Worm (Caenorhabditis elegans) whole organism, L4 larva: Measurements from ENCODE around the gene K02D10.2.
A peak's percentile ranks its signal among the peaks of the same experiment; 100 is the strongest.

ENCODE experiments used
- D1046.2 ChIP-seq: fragments of 200-800 bp; sonication (Bioruptor generic); IDR thresholded peaks from 2 replicates; pipeline ENCODE4 v1.3.6; 2022; ENCODE audit warnings: missing genetic modification characterization, missing compliant biosample characterization
- F26F4.8 ChIP-seq: fragments of 200-800 bp; sonication (Bioruptor generic); conservative IDR thresholded peaks from 2 replicates; pipeline ENCODE4 v1.3.6; 2022; ENCODE audit warnings: missing genetic modification characterization, missing compliant biosample characterization
- F37D6.2 ChIP-seq: sonication (generic microtip); optimal IDR thresholded peaks from 2 replicates; lab custom pipeline; 2016; ENCODE audit warnings: mild to moderate bottlenecking, missing genetic modification characterization, missing compliant biosample characterization
- F49E8.2 ChIP-seq: sonication (generic microtip); optimal IDR thresholded peaks from 2 replicates; lab custom pipeline; 2016; ENCODE audit warnings: missing compliant biosample characterization, mild to moderate bottlenecking, missing genetic modification characterization, borderline replicate concordance
- R02D3.7 ChIP-seq: fragments of 150-350 bp; sonication (generic microtip); optimal IDR thresholded peaks from 3 replicates; lab custom pipeline; 2014; ENCODE audit warnings: missing biosample characterization, missing genetic modification characterization
- T20F7.1 ChIP-seq: fragments of 200-800 bp; sonication (Bioruptor generic); optimal IDR thresholded peaks from 2 replicates; lab custom pipeline; 2018; ENCODE audit warnings: mild to moderate bottlenecking, missing genetic modification characterization, missing compliant biosample characterization
- Y105C5A.15 ChIP-seq: fragments of 200-800 bp; sonication (Bioruptor generic); IDR thresholded peaks from 2 replicates; pipeline ENCODE4 v1.3.6; 2022; ENCODE audit warnings: missing genetic modification characterization, missing compliant biosample characterization
- Y5F2A.4 ChIP-seq: fragments of 200-800 bp; sonication (Bioruptor generic); optimal IDR thresholded peaks from 2 replicates; lab custom pipeline; 2018; ENCODE audit warnings: mild to moderate bottlenecking, missing genetic modification characterization, missing compliant biosample characterization
- ZK337.2 ChIP-seq: fragments of 200-800 bp; sonication (Bioruptor generic); IDR thresholded peaks from 2 replicates; pipeline ENCODE4 v1.3.6; 2022; ENCODE audit warnings: missing genetic modification reagents, missing genetic modification characterization, missing compliant biosample characterization
- aha-1 ChIP-seq: fragments of 150-350 bp; peaks from one replicate; lab custom pipeline; 2014; ENCODE audit warnings: missing biosample characterization, missing genetic modification characterization
- arid-1 ChIP-seq: fragments of 200-800 bp; sonication (Bioruptor generic); conservative IDR thresholded peaks from 2 replicates; pipeline ENCODE4 v1.3.6; 2022; ENCODE audit warnings: missing genetic modification reagents, missing genetic modification characterization, missing compliant biosample characterization
- ceh-20 ChIP-seq: fragments of 200-800 bp; sonication (Bioruptor generic); IDR thresholded peaks from 2 replicates; pipeline ENCODE4 v1.3.6; 2022; ENCODE audit warnings: missing genetic modification reagents, missing genetic modification characterization, missing compliant biosample characterization
- ceh-44 ChIP-seq: fragments of 200-800 bp; sonication (Bioruptor generic); IDR thresholded peaks from 2 replicates; pipeline ENCODE4 v1.3.6; 2022; ENCODE audit warnings: missing genetic modification reagents, missing genetic modification characterization, missing compliant biosample characterization
- ceh-82 ChIP-seq: sonication (generic microtip); optimal IDR thresholded peaks from 2 replicates; lab custom pipeline; 2017; ENCODE audit warnings: missing biosample characterization, missing genetic modification characterization
- cey-2 ChIP-seq: sonication (generic microtip); optimal IDR thresholded peaks from 3 replicates; lab custom pipeline; 2017; ENCODE audit warnings: missing genetic modification characterization, mild to moderate bottlenecking, missing compliant biosample characterization, antibody characterized with exemption, borderline replicate concordance; ENCODE audit not compliant: insufficient read depth
- daf-16 ChIP-seq, 3 experiments: sonication (generic microtip); optimal IDR thresholded peaks; 2 replicates each; lab custom pipeline; 2016 to 2017; ENCODE audit warnings: missing genetic modification characterization in 3 of 3, missing genetic modification reagents in 3 of 3, mild to moderate bottlenecking in 2 of 3, missing compliant biosample characterization in 2 of 3, missing biosample characterization in 1 of 3, moderate library complexity in 1 of 3
- daf-19 ChIP-seq: fragments of 200-800 bp; sonication (Bioruptor generic); conservative IDR thresholded peaks from 2 replicates; pipeline ENCODE4 v1.3.6; 2022; ENCODE audit warnings: missing genetic modification characterization, missing compliant biosample characterization
- dmd-9 ChIP-seq: fragments of 200-800 bp; sonication (Bioruptor generic); IDR thresholded peaks from 2 replicates; pipeline ENCODE4 v1.3.6; 2022; ENCODE audit warnings: missing genetic modification reagents, missing genetic modification characterization, missing compliant biosample characterization
- duxl-1 ChIP-seq: sonication (generic microtip); optimal IDR thresholded peaks from 2 replicates; lab custom pipeline; 2016; ENCODE audit warnings: mild to moderate bottlenecking, missing genetic modification characterization, moderate library complexity, missing compliant biosample characterization; ENCODE audit not compliant: poor library complexity
- dve-1 ChIP-seq: sonication (generic microtip); optimal IDR thresholded peaks from 2 replicates; lab custom pipeline; 2017; ENCODE audit warnings: antibody characterized with exemption, mild to moderate bottlenecking, missing genetic modification characterization, missing compliant biosample characterization; ENCODE audit not compliant: insufficient read depth
- gei-8 ChIP-seq: fragments of 200-800 bp; sonication (Bioruptor generic); optimal IDR thresholded peaks from 2 replicates; lab custom pipeline; 2018; ENCODE audit warnings: mild to moderate bottlenecking, missing genetic modification characterization, missing compliant biosample characterization
- hlh-11 ChIP-seq: fragments of 200-800 bp; sonication (Bioruptor generic); optimal IDR thresholded peaks from 2 replicates; lab custom pipeline; 2018; ENCODE audit warnings: mild to moderate bottlenecking, missing genetic modification characterization, missing compliant biosample characterization
- hmg-1.1 ChIP-seq: fragments of 200-800 bp; sonication (Bioruptor generic); IDR thresholded peaks from 2 replicates; pipeline ENCODE4 v1.3.6; 2022; ENCODE audit warnings: missing genetic modification reagents, missing genetic modification characterization, missing compliant biosample characterization
- lin-1 ChIP-seq: fragments of 200-800 bp; sonication (Bioruptor generic); IDR thresholded peaks from 2 replicates; pipeline ENCODE4 v1.3.6; 2022; ENCODE audit warnings: missing genetic modification reagents, missing genetic modification characterization, missing compliant biosample characterization
- lin-38 ChIP-seq: fragments of 200-800 bp; sonication (Bioruptor generic); IDR thresholded peaks from 2 replicates; pipeline ENCODE4 v1.3.6; 2022; ENCODE audit warnings: missing genetic modification reagents, missing genetic modification characterization, missing compliant biosample characterization
- lin-39 ChIP-seq: fragments of 150-350 bp; optimal IDR thresholded peaks from 2 replicates; lab custom pipeline; 2014; ENCODE audit warnings: missing biosample characterization, missing genetic modification reagents, missing genetic modification characterization
- lsy-2 ChIP-seq, 2 experiments: fragments of 150-350 bp in 1 of 2; sonication (generic microtip) in 1 of 2; optimal IDR thresholded peaks; 2 replicates each; lab custom pipeline; 2014 to 2017; ENCODE audit warnings: missing biosample characterization in 2 of 2, missing genetic modification characterization in 2 of 2
- madf-9 ChIP-seq: fragments of 200-800 bp; sonication (Bioruptor generic); conservative IDR thresholded peaks from 2 replicates; pipeline ENCODE4 v1.3.6; 2022; ENCODE audit warnings: missing genetic modification reagents, missing genetic modification characterization, missing compliant biosample characterization
- mes-2 ChIP-seq: sonication (generic microtip); optimal IDR thresholded peaks from 2 replicates; lab custom pipeline; 2016; ENCODE audit warnings: missing genotype, mild to moderate bottlenecking, missing genetic modification characterization, missing compliant biosample characterization; ENCODE audit not compliant: poor library complexity, severe bottlenecking
- mxl-3 ChIP-seq: fragments of 200-800 bp; sonication (Bioruptor generic); optimal IDR thresholded peaks from 2 replicates; lab custom pipeline; 2018; ENCODE audit warnings: mild to moderate bottlenecking, missing genetic modification characterization, missing compliant biosample characterization
- nhr-102 ChIP-seq: sonication (generic microtip); optimal IDR thresholded peaks from 2 replicates; lab custom pipeline; 2016; ENCODE audit warnings: mild to moderate bottlenecking, missing genetic modification characterization, moderate library complexity, missing compliant biosample characterization
- nhr-25 ChIP-seq: sonication (generic microtip); optimal IDR thresholded peaks from 2 replicates; lab custom pipeline; 2017; ENCODE audit warnings: missing genetic modification characterization, mild to moderate bottlenecking, missing compliant biosample characterization, antibody characterized with exemption, moderate library complexity, borderline replicate concordance; ENCODE audit not compliant: insufficient read depth
- nhr-28 ChIP-seq: fragments of 150-350 bp; optimal IDR thresholded peaks from 2 replicates; lab custom pipeline; 2014; ENCODE audit warnings: missing biosample characterization, missing genetic modification characterization
- nhr-6 ChIP-seq: fragments of 150-350 bp; optimal IDR thresholded peaks from 2 replicates; lab custom pipeline; 2014; ENCODE audit warnings: missing biosample characterization, missing genetic modification characterization
- nhr-77 ChIP-seq: fragments of 150-350 bp; optimal IDR thresholded peaks from 2 replicates; lab custom pipeline; 2014; ENCODE audit warnings: missing biosample characterization, missing genetic modification characterization
- pha-4 ChIP-seq, 2 experiments: fragments of 150-350 bp in 1 of 2; fragments of 200-800 bp in 1 of 2; sonication (Bioruptor generic) in 1 of 2; IDR thresholded peaks in 1 of 2; optimal IDR thresholded peaks in 1 of 2; 2 replicates each; pipeline versions ENCODE4 v1.3.6 to Lab custom; 2014 to 2022; ENCODE audit warnings: missing genetic modification characterization in 2 of 2, missing genetic modification reagents in 2 of 2, missing biosample characterization in 1 of 2, missing compliant biosample characterization in 1 of 2
- php-3 ChIP-seq: fragments of 200-800 bp; sonication (Bioruptor generic); IDR thresholded peaks from 2 replicates; pipeline ENCODE4 v1.3.6; 2022; ENCODE audit warnings: missing genetic modification reagents, missing genetic modification characterization, missing compliant biosample characterization
- rbr-2 ChIP-seq: sonication (generic microtip); optimal IDR thresholded peaks from 2 replicates; lab custom pipeline; 2016; ENCODE audit warnings: missing genotype, missing genetic modification characterization, missing compliant biosample characterization
- skn-1 ChIP-seq: fragments of 150-350 bp; optimal IDR thresholded peaks from 2 replicates; lab custom pipeline; 2014; ENCODE audit warnings: missing biosample characterization, missing genetic modification characterization
- spr-3 ChIP-seq: fragments of 200-800 bp; sonication (Bioruptor generic); optimal IDR thresholded peaks from 2 replicates; lab custom pipeline; 2018; ENCODE audit warnings: mild to moderate bottlenecking, missing genetic modification characterization, missing compliant biosample characterization
- unc-130 ChIP-seq: sonication (generic microtip); optimal IDR thresholded peaks from 2 replicates; lab custom pipeline; 2016; ENCODE audit warnings: missing genetic modification reagents, missing genetic modification characterization, missing compliant biosample characterization
- unc-39 ChIP-seq: sonication (generic microtip); optimal IDR thresholded peaks from 2 replicates; lab custom pipeline; 2017; ENCODE audit warnings: missing biosample characterization, missing genetic modification characterization
- unc-62 ChIP-seq, 3 experiments: fragments of 150-350 bp in 1 of 3; sonication (generic microtip); optimal IDR thresholded peaks in 2 of 3; peaks in 1 of 3; 1 replicate in 1 of 3; 2 replicates in 2 of 3; lab custom pipeline; 2014 to 2017; ENCODE audit warnings: missing biosample characterization in 3 of 3, missing genetic modification characterization in 3 of 3, missing genetic modification reagents in 3 of 3, missing genotype in 1 of 3
- zag-1 ChIP-seq: fragments of 150-350 bp; optimal IDR thresholded peaks from 2 replicates; lab custom pipeline; 2014; ENCODE audit warnings: missing biosample characterization, missing genetic modification characterization
- zip-11 ChIP-seq: fragments of 200-800 bp; sonication (Bioruptor generic); IDR thresholded peaks from 2 replicates; pipeline ENCODE4 v1.3.6; 2022; ENCODE audit warnings: missing genetic modification characterization, missing compliant biosample characterization

The K02D10.2 gene

ce11 chrIII:8754682-8755081, 16.4 kb downstream of the K02D10.2 start, which contains the start of gene tomm-70:
Gene tomm-70, minus strand, starts transcription at chrIII:8754750.
- TF ChIP-seq arid-1 (GFP tag; lab: Robert Waterston, UW) (no peak), nhr-28 (peak; percentile 6), T20F7.1 (GFP tag; lab: Kevin White, UChicago) (peak; percentile 92), ZK337.2 (no peak), dve-1 (peak; percentile 4), mes-2 (peak; percentile 6), R02D3.7 (peak; percentile 62), lsy-2 (tag; optimal IDR thresholded peaks at IDR 0.05; lab: Kevin White, UChicago) (peak in 1 of 2 experiments; percentile 43), daf-16 (GFP tag; optimal IDR thresholded peaks at IDR 0.05; lab: Kevin White, UChicago) (no peak), daf-16 (tag; optimal IDR thresholded peaks at IDR 0.05; lab: Kevin White, UChicago) (peak; percentile 66), cey-2 (tag; lab: Kevin White, UChicago) (no peak), madf-9 (no peak)

ce11 chrIII:8750606-8751005, 20.5 kb downstream of the K02D10.2 start, which contains the start of gene ugtp-1:
Gene ugtp-1, minus strand, starts transcription at chrIII:8750706.
- TF ChIP-seq pha-4 (GFP tag; IDR thresholded peaks at IDR 0.05; lab: Robert Waterston, UW) = no peak
- no peak for TF ChIP-seq pha-4 (tag; optimal IDR thresholded peaks at IDR 0.05; lab: Kevin White, UChicago)
- no peak for TF ChIP-seq nhr-102 (tag; lab: Kevin White, UChicago)
- no peak for TF ChIP-seq hlh-11 (tag; lab: Kevin White, UChicago)
- TF ChIP-seq duxl-1 (tag; lab: Kevin White, UChicago) = no peak
- TF ChIP-seq F26F4.8 = no peak
- no peak for TF ChIP-seq R02D3.7
- no peak for TF ChIP-seq aha-1 (tag; lab: Kevin White, UChicago)
- no peak for TF ChIP-seq lin-38 (GFP tag; lab: Robert Waterston, UW)
- TF ChIP-seq ceh-82 = no peak
- TF ChIP-seq zip-11 = no peak
- TF ChIP-seq hmg-1.1 (GFP tag; lab: Robert Waterston, UW) = no peak
- no peak for TF ChIP-seq nhr-6 (tag; lab: Kevin White, UChicago)

- TF ChIP-seq Y105C5A.15 (GFP tag; lab: Robert Waterston, UW) (no peak), nhr-77 (tag; lab: Kevin White, UChicago) (peak; percentile 79), php-3 (GFP tag; lab: Robert Waterston, UW) (peak; percentile 87), madf-9 (no peak), F37D6.2 (tag; lab: Kevin White, UChicago) (no peak), lin-39 (tag; lab: Kevin White, UChicago) (no peak), unc-62 (GFP tag; optimal IDR thresholded peaks at IDR 0.05 in 1 of 2; lab: Kevin White, UChicago) (peak in 1 of 2 experiments; percentile 14), unc-62 (tag; optimal IDR thresholded peaks at IDR 0.05; lab: Kevin White, UChicago) (no peak), F49E8.2 (tag; lab: Kevin White, UChicago) (no peak), rbr-2 (peak; percentile 47), zag-1 (no peak), mxl-3 (GFP tag; lab: Kevin White, UChicago) (no peak), nhr-25 (tag; lab: Kevin White, UChicago) (no peak), Y5F2A.4 (no peak), lin-1 (GFP tag; lab: Robert Waterston, UW) (peak; percentile 80), R02D3.7 (no peak), gei-8 (GFP tag; lab: Kevin White, UChicago) (peak; percentile 10), spr-3 (GFP tag; lab: Kevin White, UChicago) (no peak), dmd-9 (GFP tag; lab: Robert Waterston, UW) (no peak), unc-130 (no peak), skn-1 (no peak), unc-39 (no peak), daf-19 (GFP tag; lab: Robert Waterston, UW) (no peak), cey-2 (tag; lab: Kevin White, UChicago) (peak; percentile 25), daf-16 (GFP tag; optimal IDR thresholded peaks at IDR 0.05; lab: Kevin White, UChicago) (peak in 1 of 2 experiments; percentile 74), daf-16 (tag; optimal IDR thresholded peaks at IDR 0.05; lab: Kevin White, UChicago) (peak; percentile 95), ceh-44 (GFP tag; lab: Robert Waterston, UW) (no peak), arid-1 (GFP tag; lab: Robert Waterston, UW) (no peak), ceh-20 (no peak), D1046.2 (GFP tag; lab: Robert Waterston, UW) (no peak)
These were observed 21.6 kb downstream of the K02D10.2 start, which contains the start of gene sma-2 for ce11 chrIII:8749487-8749886. Gene sma-2, plus strand, starts transcription at chrIII:8749680.
